Worm (Caenorhabditis elegans) whole organism, L1 larva: ENCODE results near the gene anmt-2.
A peak's percentile ranks its signal among the peaks of the same experiment; 100 is the strongest.

Experiments used
- C16A3.4 ChIP-seq: fragments of 150-350 bp; optimal IDR thresholded peaks from 2 replicates; lab custom pipeline; 2014; ENCODE audit warnings: missing biosample characterization, missing genetic modification characterization
- C34B4.2 ChIP-seq: sonication (generic microtip); optimal IDR thresholded peaks from 2 replicates; lab custom pipeline; 2017; ENCODE audit warnings: mild to moderate bottlenecking, missing genetic modification characterization, missing compliant biosample characterization
- F16B12.6 ChIP-seq: fragments of 150-350 bp; optimal IDR thresholded peaks from 2 replicates; lab custom pipeline; 2014; ENCODE audit warnings: missing biosample characterization, missing genetic modification characterization
- aha-1 ChIP-seq: fragments of 150-350 bp; optimal IDR thresholded peaks from 2 replicates; lab custom pipeline; 2014; ENCODE audit warnings: missing biosample characterization, missing genetic modification characterization
- alr-1 ChIP-seq: fragments of 200-800 bp; sonication (Bioruptor generic); optimal IDR thresholded peaks from 2 replicates; lab custom pipeline; 2018; ENCODE audit warnings: borderline replicate concordance, mild to moderate bottlenecking, missing genetic modification characterization, missing compliant biosample characterization
- aly-2 ChIP-seq: fragments of 150-350 bp; optimal IDR thresholded peaks from 2 replicates; lab custom pipeline; 2014; ENCODE audit warnings: missing biosample characterization, missing genetic modification characterization
- ama-1 ChIP-seq: fragments of 150-350 bp; optimal IDR thresholded peaks from 2 replicates; lab custom pipeline; 2014
- blmp-1 ChIP-seq: fragments of 150-350 bp; optimal IDR thresholded peaks from 2 replicates; lab custom pipeline; 2014; ENCODE audit warnings: missing biosample characterization, missing genetic modification characterization
- ceh-63 ChIP-seq: fragments of 200-800 bp; sonication (Bioruptor generic); optimal IDR thresholded peaks from 2 replicates; lab custom pipeline; 2018; ENCODE audit warnings: mild to moderate bottlenecking, missing genetic modification characterization, missing compliant biosample characterization
- ceh-8 ChIP-seq: fragments of 200-800 bp; sonication (Bioruptor generic); optimal IDR thresholded peaks from 2 replicates; lab custom pipeline; 2018; ENCODE audit warnings: mild to moderate bottlenecking, missing genetic modification characterization, moderate library complexity, missing compliant biosample characterization
- ceh-82 ChIP-seq, 3 experiments: fragments of 150-350 bp in 1 of 3; sonication (generic microtip) in 2 of 3; optimal IDR thresholded peaks; 2 replicates each; lab custom pipeline; 2014 to 2017; ENCODE audit warnings: missing biosample characterization in 3 of 3, missing genetic modification characterization in 3 of 3
- ceh-88 ChIP-seq: fragments of 200-800 bp; sonication (Bioruptor generic); IDR thresholded peaks from 2 replicates; pipeline ENCODE4 v1.3.6; 2022; ENCODE audit warnings: missing genetic modification characterization, missing compliant biosample characterization
- ceh-90 ChIP-seq: sonication (generic microtip); optimal IDR thresholded peaks from 2 replicates; lab custom pipeline; 2016; ENCODE audit warnings: missing genetic modification characterization, missing compliant biosample characterization
- dpl-1 ChIP-seq, 3 experiments: fragments of 150-350 bp in 2 of 3; sonication (generic microtip) in 1 of 3; optimal IDR thresholded peaks; 2 replicates each; lab custom pipeline; 2014 to 2017; ENCODE audit warnings: missing biosample characterization in 3 of 3, missing genetic modification characterization in 3 of 3, missing genetic modification reagents in 3 of 3
- efl-1 ChIP-seq, 4 experiments: fragments of 150-350 bp; optimal IDR thresholded peaks in 3 of 4; peaks in 1 of 4; 1 replicate in 1 of 4; 2 replicates in 3 of 4; lab custom pipeline; 2014; ENCODE audit warnings: missing biosample characterization in 2 of 4, missing genetic modification characterization in 2 of 4, missing genetic modification reagents in 2 of 4
- egl-27 ChIP-seq, 2 experiments: fragments of 150-350 bp in 1 of 2; sonication (generic microtip); optimal IDR thresholded peaks; 3 replicates each; lab custom pipeline; 2017 to 2018; ENCODE audit warnings: missing biosample characterization in 2 of 2, missing genetic modification characterization in 2 of 2, missing genetic modification reagents in 2 of 2
- elt-2 ChIP-seq: sonication (generic microtip); optimal IDR thresholded peaks from 2 replicates; lab custom pipeline; 2016; ENCODE audit warnings: missing genetic modification characterization, mild to moderate bottlenecking, inconsistent platforms, missing compliant biosample characterization, missing genetic modification reagents
- ets-5 ChIP-seq: fragments of 200-800 bp; sonication (Bioruptor generic); IDR thresholded peaks from 2 replicates; pipeline ENCODE4 v1.3.6; 2022; ENCODE audit warnings: missing genetic modification characterization, missing compliant biosample characterization
- fkh-4 ChIP-seq: sonication (generic microtip); optimal IDR thresholded peaks from 2 replicates; lab custom pipeline; 2016; ENCODE audit warnings: missing compliant biosample characterization, missing genetic modification characterization, borderline replicate concordance
- fkh-8 ChIP-seq: sonication (generic microtip); optimal IDR thresholded peaks from 2 replicates; lab custom pipeline; 2016; ENCODE audit warnings: mild to moderate bottlenecking, missing genetic modification characterization, missing compliant biosample characterization
- fos-1 ChIP-seq: fragments of 150-350 bp; optimal IDR thresholded peaks from 2 replicates; lab custom pipeline; 2014; ENCODE audit warnings: missing biosample characterization, missing genetic modification characterization
- grh-1 ChIP-seq: fragments of 200-800 bp; sonication (Bioruptor generic); IDR thresholded peaks from 2 replicates; pipeline ENCODE4 v1.3.6; 2022; ENCODE audit warnings: missing genetic modification reagents, missing genetic modification characterization, missing compliant biosample characterization
- hpl-2 ChIP-seq: fragments of 150-350 bp; optimal IDR thresholded peaks from 2 replicates; lab custom pipeline; 2014; ENCODE audit warnings: missing biosample characterization, missing genetic modification reagents, missing genetic modification characterization
- irx-1 ChIP-seq: sonication (generic microtip); optimal IDR thresholded peaks from 2 replicates; lab custom pipeline; 2016; ENCODE audit warnings: missing genetic modification characterization, missing compliant biosample characterization
- lin-13 ChIP-seq: fragments of 150-350 bp; optimal IDR thresholded peaks from 2 replicates; lab custom pipeline; 2014; ENCODE audit warnings: missing biosample characterization, missing genetic modification reagents, missing genetic modification characterization
- lin-14 ChIP-seq: fragments of 200-800 bp; sonication (Bioruptor generic); optimal IDR thresholded peaks from 2 replicates; lab custom pipeline; 2018; ENCODE audit warnings: mild to moderate bottlenecking, missing genetic modification characterization, moderate library complexity, missing compliant biosample characterization
- lin-15B ChIP-seq: fragments of 150-350 bp; sonication (generic microtip); optimal IDR thresholded peaks from 3 replicates; lab custom pipeline; 2014; ENCODE audit warnings: missing biosample characterization, missing genetic modification characterization
- lin-39 ChIP-seq: fragments of 150-350 bp; optimal IDR thresholded peaks from 2 replicates; lab custom pipeline; 2014; ENCODE audit warnings: missing biosample characterization, missing genetic modification reagents, missing genetic modification characterization
- lir-3 ChIP-seq: sonication (generic microtip); optimal IDR thresholded peaks from 2 replicates; lab custom pipeline; 2016; ENCODE audit warnings: mild to moderate bottlenecking, missing genetic modification characterization, moderate library complexity, missing compliant biosample characterization; ENCODE audit not compliant: poor library complexity
- nhr-11 ChIP-seq: fragments of 150-350 bp; optimal IDR thresholded peaks from 2 replicates; lab custom pipeline; 2014; ENCODE audit warnings: missing biosample characterization, missing genetic modification characterization
- nhr-12 ChIP-seq: sonication (generic microtip); optimal IDR thresholded peaks from 2 replicates; lab custom pipeline; 2017; ENCODE audit warnings: missing biosample characterization, missing genetic modification characterization
- nhr-19 ChIP-seq: fragments of 200-800 bp; sonication (Bioruptor generic); conservative IDR thresholded peaks from 2 replicates; pipeline ENCODE4 v1.3.6; 2022; ENCODE audit warnings: missing genetic modification characterization, missing compliant biosample characterization
- nhr-20 ChIP-seq: sonication (generic microtip); optimal IDR thresholded peaks from 2 replicates; lab custom pipeline; 2016; ENCODE audit warnings: mild to moderate bottlenecking, missing genetic modification characterization, missing compliant biosample characterization
- nhr-237 ChIP-seq: fragments of 150-350 bp; optimal IDR thresholded peaks from 2 replicates; lab custom pipeline; 2014; ENCODE audit warnings: missing biosample characterization, missing genetic modification characterization
- nhr-47 ChIP-seq: sonication (generic microtip); optimal IDR thresholded peaks from 2 replicates; lab custom pipeline; 2016; ENCODE audit warnings: mild to moderate bottlenecking, missing genetic modification characterization, moderate library complexity, missing compliant biosample characterization
- nhr-90 ChIP-seq: sonication (generic microtip); optimal IDR thresholded peaks from 2 replicates; lab custom pipeline; 2016; ENCODE audit warnings: mild to moderate bottlenecking, missing genetic modification characterization, missing compliant biosample characterization; ENCODE audit not compliant: poor library complexity
- pag-3 ChIP-seq: sonication (generic microtip); optimal IDR thresholded peaks from 2 replicates; lab custom pipeline; 2017; ENCODE audit warnings: missing genetic modification characterization, mild to moderate bottlenecking, missing compliant biosample characterization, antibody characterized with exemption, borderline replicate concordance; ENCODE audit not compliant: insufficient read depth
- rnt-1 ChIP-seq: sonication (generic microtip); optimal IDR thresholded peaks from 2 replicates; lab custom pipeline; 2016; ENCODE audit warnings: mild to moderate bottlenecking, missing genetic modification characterization, moderate library complexity, missing compliant biosample characterization
- snpc-4 ChIP-seq: fragments of 150-350 bp; optimal IDR thresholded peaks from 2 replicates; lab custom pipeline; 2014; ENCODE audit warnings: missing biosample characterization, missing genetic modification characterization
- snu-23 ChIP-seq: sonication (generic microtip); optimal IDR thresholded peaks from 2 replicates; lab custom pipeline; 2016; ENCODE audit warnings: missing genetic modification characterization, missing compliant biosample characterization
- sptf-1 ChIP-seq: fragments of 150-350 bp; optimal IDR thresholded peaks from 2 replicates; lab custom pipeline; 2014; ENCODE audit warnings: missing biosample characterization, missing genetic modification characterization
- sup-37 ChIP-seq: fragments of 200-800 bp; sonication (Bioruptor generic); optimal IDR thresholded peaks from 2 replicates; lab custom pipeline; 2018; ENCODE audit warnings: mild to moderate bottlenecking, missing genetic modification characterization, missing compliant biosample characterization
- tlp-1 ChIP-seq: fragments of 150-350 bp; optimal IDR thresholded peaks from 2 replicates; lab custom pipeline; 2014; ENCODE audit warnings: missing biosample characterization, missing genetic modification characterization
- unc-130 ChIP-seq: fragments of 150-350 bp; optimal IDR thresholded peaks from 2 replicates; lab custom pipeline; 2017; ENCODE audit warnings: missing biosample characterization, missing genetic modification characterization, inconsistent platforms
- unc-30 ChIP-seq: sonication (generic microtip); optimal IDR thresholded peaks from 2 replicates; lab custom pipeline; 2017; ENCODE audit warnings: missing biosample characterization, missing genetic modification characterization
- unc-62 ChIP-seq: fragments of 150-350 bp; optimal IDR thresholded peaks from 2 replicates; lab custom pipeline; 2014; ENCODE audit warnings: missing biosample characterization, missing genetic modification reagents, missing genetic modification characterization
- unc-98 ChIP-seq: fragments of 200-800 bp; sonication (Bioruptor generic); IDR thresholded peaks from 2 replicates; pipeline ENCODE4 v1.3.6; 2022; ENCODE audit warnings: missing genetic modification characterization, missing compliant biosample characterization
- zip-4 ChIP-seq: fragments of 200-800 bp; sonication (Bioruptor generic); optimal IDR thresholded peaks from 2 replicates; lab custom pipeline; 2018; ENCODE audit warnings: mild to moderate bottlenecking, missing genetic modification characterization, moderate library complexity, missing compliant biosample characterization
- ztf-11 ChIP-seq, 2 experiments: sonication (generic microtip); optimal IDR thresholded peaks; 2 replicates each; lab custom pipeline; 2016 to 2017; ENCODE audit warnings: missing genetic modification characterization in 2 of 2, missing biosample characterization in 1 of 2, missing compliant biosample characterization in 1 of 2
- ztf-4 ChIP-seq: fragments of 150-350 bp; optimal IDR thresholded peaks from 2 replicates; lab custom pipeline; 2014; ENCODE audit warnings: missing biosample characterization, missing genetic modification characterization

Gene anmt-2

DNA sequence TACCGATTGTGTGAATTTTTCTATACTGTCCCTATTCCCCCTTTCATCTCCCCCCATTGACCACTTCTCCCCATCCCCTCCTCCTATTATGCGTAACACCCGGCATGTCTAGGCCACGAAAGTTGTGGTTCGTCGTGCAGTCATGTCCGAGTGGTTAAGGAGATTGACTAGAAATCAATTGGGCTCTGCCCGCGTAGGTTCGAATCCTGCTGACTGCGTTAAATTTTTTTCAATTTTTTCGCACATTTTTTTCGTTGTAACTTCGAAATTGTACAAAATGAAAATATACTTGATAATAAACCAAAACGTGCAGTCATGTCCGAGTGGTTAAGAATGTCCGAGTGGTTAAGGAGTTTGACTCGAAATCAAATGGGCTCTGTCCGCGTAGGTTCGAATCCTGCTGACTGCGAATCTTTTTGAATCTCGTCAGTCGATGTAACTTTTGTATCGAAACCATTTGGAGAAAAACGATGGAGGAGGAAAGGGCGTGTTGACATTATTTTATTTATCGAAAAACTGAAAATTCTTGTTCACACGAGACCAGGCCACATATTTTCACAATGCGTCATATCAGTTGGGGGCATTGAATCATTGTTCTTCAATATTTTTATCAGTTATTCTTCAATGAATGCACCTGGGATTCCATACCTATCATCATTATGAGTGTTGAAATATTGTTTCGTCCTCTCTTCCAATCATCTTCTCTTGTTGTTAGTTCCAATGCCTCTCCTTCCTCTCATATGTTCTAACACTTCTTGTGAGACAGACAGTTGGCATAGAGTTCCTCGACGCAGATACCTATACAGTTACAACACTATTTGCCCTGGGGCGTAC is 1.3 kb upstream of the anmt-2 start, which contains the start of gene nfm-1 (continued):
- TF ChIP-seq nhr-90 (tag; lab: Kevin White, UChicago) (peak; percentile 62), nhr-237 (tag; lab: Kevin White, UChicago) (peak; percentile 33), snu-23 (GFP tag; lab: Kevin White, UChicago) (peak; percentile 66), ztf-11 (tag; optimal IDR thresholded peaks at IDR 0.05; lab: Kevin White, UChicago) (no peak), snpc-4 (tag; lab: Kevin White, UChicago) (peak; percentile 9), lin-39 (tag; lab: Kevin White, UChicago) (no peak), tlp-1 (tag; lab: Kevin White, UChicago) (no peak), aha-1 (tag; lab: Kevin White, UChicago) (no peak), F16B12.6 (tag; lab: Kevin White, UChicago) (peak; percentile 17), fos-1 (tag; lab: Kevin White, UChicago) (peak; percentile 42), hpl-2 (peak; percentile 58), C34B4.2 (tag; lab: Kevin White, UChicago) (no peak), unc-98 (GFP tag; lab: Robert Waterston, UW) (peak; percentile 30; the same call in 1 of the 2 replicates), ceh-88 (GFP tag; lab: Robert Waterston, UW) (0 out of 2 replicates have a peak, but pooled peaks have one; percentile 18), nhr-12 (tag; lab: Kevin White, UChicago) (no peak), lin-14 (peak; percentile 72), zip-4 (no peak), nhr-47 (tag; lab: Kevin White, UChicago) (peak; percentile 72), lin-13 (GFP tag; lab: Kevin White, UChicago) (peak; percentile 17), irx-1 (tag; lab: Kevin White, UChicago) (peak; percentile 58), C16A3.4 (tag; lab: Kevin White, UChicago) (peak; percentile 57), elt-2 (tag; lab: Kevin White, UChicago) (peak; percentile 81), unc-30 (tag; lab: Kevin White, UChicago) (no peak), ceh-63 (GFP tag; lab: Kevin White, UChicago) (no peak), lir-3 (tag; lab: Kevin White, UChicago) (no peak), alr-1 (no peak), unc-62 (GFP tag; lab: Kevin White, UChicago) (no peak), fkh-8 (peak; percentile 45), fkh-4 (no peak), ceh-90 (tag; lab: Kevin White, UChicago) (no peak), unc-130 (peak; percentile 64), rnt-1 (tag; lab: Kevin White, UChicago) (peak; percentile 63), grh-1 (0 out of 2 replicates have a peak, but pooled peaks have one; percentile 6), sptf-1 (tag; lab: Kevin White, UChicago) (no peak), nhr-20 (peak; percentile 38), nhr-11 (no peak), lin-15B (tag; lab: Kevin White, UChicago) (peak; percentile 5), aly-2 (tag; lab: Kevin White, UChicago) (no peak), ets-5 (no peak), dpl-1 (GFP tag; optimal IDR thresholded peaks at IDR 0.05; lab: Kevin White, UChicago) (peak; percentile 13 to 48 (median 26)), nhr-19 (GFP tag; lab: Robert Waterston, UW) (peak; percentile 71), ztf-4 (tag; lab: Kevin White, UChicago) (no peak), egl-27 (tag; optimal IDR thresholded peaks at IDR 0.05; lab: Kevin White, UChicago) (peak in 1 of 2 experiments; percentile 3), efl-1 (optimal IDR thresholded peaks at IDR 0.05; lab: Kevin White, UChicago) (peak; percentile 50 to 62), efl-1 (GFP tag; optimal IDR thresholded peaks at IDR 0.05 in 1 of 2; lab: Kevin White, UChicago) (peak; percentile 30 to 93), blmp-1 (tag; lab: Kevin White, UChicago) (peak; percentile 57), ama-1 (lab: Kevin White, UChicago) (no peak), sup-37 (GFP tag; lab: Kevin White, UChicago) (peak; percentile 10), ceh-8 (GFP tag; lab: Kevin White, UChicago) (no peak), ceh-82 (tag; optimal IDR thresholded peaks at IDR 0.05; lab: Kevin White, UChicago) (peak in 2 of 3 experiments; percentile 62 to 73), pag-3 (no peak)
- TF ChIP-seq, all 84 proteins: peak for 44
